Worm (Caenorhabditis elegans): ENCODE data around the gene arrd-1.

DNA sequence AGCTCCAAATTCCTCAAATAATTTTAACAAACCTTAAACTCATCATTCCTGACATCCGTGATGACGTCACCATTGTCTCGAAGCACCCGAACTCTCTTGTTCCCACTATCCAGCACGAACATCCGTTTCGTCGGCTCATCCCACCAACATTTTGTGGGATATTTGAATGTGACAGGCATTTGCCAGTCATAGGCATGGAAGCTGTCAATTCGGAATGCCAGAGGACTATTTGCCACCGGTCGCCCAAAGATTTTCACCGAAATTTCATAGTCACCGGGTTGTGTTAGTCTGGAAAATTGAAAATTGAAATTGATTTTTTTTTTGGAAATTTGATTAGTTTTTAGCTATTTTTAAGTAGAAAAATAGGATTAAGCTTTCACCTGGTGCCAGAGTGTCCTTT, 30.6 kb upstream of the arrd-1 start:
- TF ChIP-seq lin-39 (tag; optimal IDR thresholded peaks at IDR 0.05), result no peak
- no peak for TF ChIP-seq alr-1 (tag; optimal IDR thresholded peaks at IDR 0.05; ENCODE audit: borderline replicate concordance)
- no peak for TF ChIP-seq ceh-82 (tag; optimal IDR thresholded peaks at IDR 0.05)
- no peak for TF ChIP-seq tlp-1 (tag; optimal IDR thresholded peaks at IDR 0.05)
- TF ChIP-seq ces-1 (GFP tag; optimal IDR thresholded peaks at IDR 0.05), result no peak
- TF ChIP-seq elt-2 (tag; optimal IDR thresholded peaks at IDR 0.05), result no peak

All from whole organism, L1 larva.